Worm (Caenorhabditis elegans) whole organism, early embryonic: Measurements from ENCODE around the gene ZC404.1.

Experiments used
- B0310.2 ChIP-seq: sonication (generic microtip); optimal IDR thresholded peaks from 2 replicates; lab custom pipeline; 2016; ENCODE audit warnings: mild to moderate bottlenecking, missing genetic modification characterization, missing compliant biosample characterization
- F13C5.2 ChIP-seq: sonication (generic microtip); optimal IDR thresholded peaks from 2 replicates; lab custom pipeline; 2017; ENCODE audit warnings: mild to moderate bottlenecking, missing genetic modification characterization, inconsistent platforms, missing compliant biosample characterization
- aly-1 ChIP-seq: sonication (generic microtip); optimal IDR thresholded peaks from 2 replicates; lab custom pipeline; 2016; ENCODE audit warnings: missing genetic modification characterization, missing compliant biosample characterization
- ama-1 ChIP-seq: fragments of 150-350 bp; optimal IDR thresholded peaks from 2 replicates; lab custom pipeline; 2014
- ceh-13 ChIP-seq: fragments of 200-800 bp; sonication (Bioruptor generic); optimal IDR thresholded peaks from 2 replicates; lab custom pipeline; 2018; ENCODE audit warnings: mild to moderate bottlenecking, missing genetic modification characterization, missing compliant biosample characterization
- ceh-36 ChIP-seq: sonication (generic microtip); optimal IDR thresholded peaks from 2 replicates; lab custom pipeline; 2016; ENCODE audit warnings: missing genetic modification characterization, inconsistent platforms, missing compliant biosample characterization
- ets-7 ChIP-seq: sonication (generic microtip); optimal IDR thresholded peaks from 2 replicates; lab custom pipeline; 2016; ENCODE audit warnings: missing genotype, missing genetic modification characterization, missing compliant biosample characterization
- flt-1 ChIP-seq: fragments of 200-800 bp; sonication (Bioruptor generic); IDR thresholded peaks from 2 replicates; pipeline ENCODE4 v1.3.6; 2022; ENCODE audit warnings: missing genetic modification characterization, missing compliant biosample characterization
- hmbx-1 ChIP-seq: sonication (generic microtip); optimal IDR thresholded peaks from 2 replicates; lab custom pipeline; 2016; ENCODE audit warnings: mild to moderate bottlenecking, missing genetic modification characterization, missing compliant biosample characterization
- hmg-4 ChIP-seq: fragments of 200-800 bp; sonication (Bioruptor generic); optimal IDR thresholded peaks from 2 replicates; lab custom pipeline; 2018; ENCODE audit warnings: mild to moderate bottlenecking, missing genetic modification characterization, missing compliant biosample characterization
- hnd-1 ChIP-seq: sonication (generic microtip); optimal IDR thresholded peaks from 2 replicates; lab custom pipeline; 2016; ENCODE audit warnings: missing genetic modification characterization, missing compliant biosample characterization
- pes-1 ChIP-seq: fragments of 200-800 bp; sonication (Bioruptor generic); IDR thresholded peaks from 2 replicates; pipeline ENCODE4 v1.3.6; 2022; ENCODE audit warnings: missing genetic modification reagents, missing genetic modification characterization, missing compliant biosample characterization
- scrt-1 ChIP-seq: fragments of 200-800 bp; sonication (Bioruptor generic); IDR thresholded peaks from 2 replicates; pipeline ENCODE4 v1.3.6; 2022; ENCODE audit warnings: missing genetic modification characterization, missing compliant biosample characterization
- sea-1 ChIP-seq: fragments of 200-800 bp; sonication (Bioruptor generic); conservative IDR thresholded peaks from 2 replicates; pipeline ENCODE4 v1.3.6; 2022; ENCODE audit warnings: missing genetic modification characterization, missing compliant biosample characterization
- tbx-11 ChIP-seq: fragments of 200-800 bp; sonication (Bioruptor generic); IDR thresholded peaks from 2 replicates; pipeline ENCODE4 v1.3.6; 2022; ENCODE audit warnings: missing genetic modification characterization, missing compliant biosample characterization
- tbx-37 ChIP-seq: fragments of 200-800 bp; sonication (Bioruptor generic); conservative IDR thresholded peaks from 2 replicates; pipeline ENCODE4 v1.3.6; 2022; ENCODE audit warnings: missing genetic modification reagents, missing genetic modification characterization, missing compliant biosample characterization
- tra-4 ChIP-seq: sonication (generic microtip); optimal IDR thresholded peaks from 2 replicates; lab custom pipeline; 2017; ENCODE audit warnings: missing genetic modification characterization, missing compliant biosample characterization

The ZC404.1 gene

ce11 chrV:6767576-6767975 is 26.4 kb upstream of the ZC404.1 start:
- TF ChIP-seq pes-1 (GFP tag; lab: Robert Waterston, UW) (no peak), scrt-1 (GFP tag; lab: Robert Waterston, UW) (no peak), hmg-4 (no peak), tbx-11 (GFP tag; lab: Robert Waterston, UW) (no peak), hmbx-1 (tag; lab: Kevin White, UChicago) (no peak), hnd-1 (tag; lab: Kevin White, UChicago) (no peak), ets-7 (tag; lab: Kevin White, UChicago) (no peak), tra-4 (tag; lab: Kevin White, UChicago) (no peak), flt-1 (GFP tag; lab: Robert Waterston, UW) (no peak), F13C5.2 (tag; lab: Kevin White, UChicago) (no peak), tbx-37 (GFP tag; lab: Robert Waterston, UW) (no peak), aly-1 (no peak), ama-1 (no peak), ceh-13 (GFP tag; lab: Kevin White, UChicago) (no peak), B0310.2 (tag; lab: Kevin White, UChicago) (no peak), ceh-36 (tag; lab: Kevin White, UChicago) (no peak), sea-1 (GFP tag; lab: Robert Waterston, UW) (no peak)

ce11 chrV:6768452-6768929 is 25.5 kb upstream of the ZC404.1 start, which contains the start of the genes T25F10.1 and clik-1:
T25F10.1 (plus strand) TSS chrV:6768502.
clik-1 (minus strand) TSS chrV:6768732.
- TF ChIP-seq hmg-4 (no peak), tra-4 (tag; lab: Kevin White, UChicago) (no peak), hmbx-1 (tag; lab: Kevin White, UChicago) (no peak), aly-1 (no peak), tbx-37 (GFP tag; lab: Robert Waterston, UW) (no peak), flt-1 (GFP tag; lab: Robert Waterston, UW) (no peak), F13C5.2 (tag; lab: Kevin White, UChicago) (no peak), pes-1 (GFP tag; lab: Robert Waterston, UW) (no peak), sea-1 (GFP tag; lab: Robert Waterston, UW) (no peak), hnd-1 (tag; lab: Kevin White, UChicago) (no peak), ceh-36 (tag; lab: Kevin White, UChicago) (no peak), ets-7 (tag; lab: Kevin White, UChicago) (no peak), ceh-13 (GFP tag; lab: Kevin White, UChicago) (no peak), ama-1 (no peak), B0310.2 (tag; lab: Kevin White, UChicago) (no peak), tbx-11 (GFP tag; lab: Robert Waterston, UW) (no peak), scrt-1 (GFP tag; lab: Robert Waterston, UW) (no peak)

ce11 chrV:6769440-6769839 is 24.5 kb upstream of the ZC404.1 start:
- TF ChIP-seq F13C5.2 (tag; lab: Kevin White, UChicago) (no peak), tbx-11 (GFP tag; lab: Robert Waterston, UW) (no peak), sea-1 (GFP tag; lab: Robert Waterston, UW) (no peak)

- TF ChIP-seq hnd-1 (tag; lab: Kevin White, UChicago) (no peak), sea-1 (GFP tag; lab: Robert Waterston, UW) (no peak), ceh-13 (GFP tag; lab: Kevin White, UChicago) (no peak), hmbx-1 (tag; lab: Kevin White, UChicago) (no peak), flt-1 (GFP tag; lab: Robert Waterston, UW) (no peak), F13C5.2 (tag; lab: Kevin White, UChicago) (no peak), hmg-4 (no peak), B0310.2 (tag; lab: Kevin White, UChicago) (no peak)
Observed at ce11 chrV:6771645-6772044, 22.3 kb upstream of the ZC404.1 start, which contains the start of gene srh-30. srh-30 (minus strand) TSS chrV:6771745.

ce11 chrV:6773735-6774134 is 20.3 kb upstream of the ZC404.1 start, which contains the start of gene ZC404.16:
ZC404.16 (minus strand) TSS chrV:6773835.
- no peak for TF ChIP-seq ama-1
- no peak for TF ChIP-seq hmg-4
- no peak for TF ChIP-seq pes-1 (GFP tag; lab: Robert Waterston, UW)
- TF ChIP-seq flt-1 (GFP tag; lab: Robert Waterston, UW) = no peak
- TF ChIP-seq tbx-37 (GFP tag; lab: Robert Waterston, UW) = no peak
- no peak for TF ChIP-seq scrt-1 (GFP tag; lab: Robert Waterston, UW)
- no peak for TF ChIP-seq B0310.2 (tag; lab: Kevin White, UChicago)
- TF ChIP-seq ceh-36 (tag; lab: Kevin White, UChicago) = no peak
- TF ChIP-seq hnd-1 (tag; lab: Kevin White, UChicago) = no peak
- TF ChIP-seq tbx-11 (GFP tag; lab: Robert Waterston, UW) = no peak

ce11 chrV:6775708-6776107 is 18.3 kb upstream of the ZC404.1 start, which contains the start of gene srh-28:
srh-28 (minus strand) TSS chrV:6775808.
- TF ChIP-seq tbx-11 (GFP tag; lab: Robert Waterston, UW) = no peak
- TF ChIP-seq pes-1 (GFP tag; lab: Robert Waterston, UW) = no peak
- no peak for TF ChIP-seq ets-7 (tag; lab: Kevin White, UChicago)
- TF ChIP-seq ceh-36 (tag; lab: Kevin White, UChicago) = no peak
- TF ChIP-seq tbx-37 (GFP tag; lab: Robert Waterston, UW) = no peak
- no peak for TF ChIP-seq ama-1
- TF ChIP-seq hmg-4 = no peak
- no peak for TF ChIP-seq flt-1 (GFP tag; lab: Robert Waterston, UW)
- no peak for TF ChIP-seq tra-4 (tag; lab: Kevin White, UChicago)
- no peak for TF ChIP-seq B0310.2 (tag; lab: Kevin White, UChicago)
- no peak for TF ChIP-seq sea-1 (GFP tag; lab: Robert Waterston, UW)

ce11 chrV:6778457-6778856 is 15.5 kb upstream of the ZC404.1 start:
- TF ChIP-seq hnd-1 (tag; lab: Kevin White, UChicago) = no peak
- TF ChIP-seq aly-1 = no peak
- no peak for TF ChIP-seq F13C5.2 (tag; lab: Kevin White, UChicago)
- TF ChIP-seq ceh-13 (GFP tag; lab: Kevin White, UChicago) = no peak
- TF ChIP-seq tbx-37 (GFP tag; lab: Robert Waterston, UW) = no peak
- no peak for TF ChIP-seq hmbx-1 (tag; lab: Kevin White, UChicago)
- TF ChIP-seq scrt-1 (GFP tag; lab: Robert Waterston, UW) = no peak
- no peak for TF ChIP-seq ama-1
- TF ChIP-seq flt-1 (GFP tag; lab: Robert Waterston, UW) = no peak
- no peak for TF ChIP-seq pes-1 (GFP tag; lab: Robert Waterston, UW)
- TF ChIP-seq ets-7 (tag; lab: Kevin White, UChicago) = no peak
- no peak for TF ChIP-seq B0310.2 (tag; lab: Kevin White, UChicago)
- TF ChIP-seq tra-4 (tag; lab: Kevin White, UChicago) = no peak
- no peak for TF ChIP-seq ceh-36 (tag; lab: Kevin White, UChicago)
